Worm (Caenorhabditis elegans) whole organism, L1 larva: ENCODE measurements around the gene sru-18.
"Not testable (repeated sequence)": the region's sequence is repeated elsewhere in the genome, so short reads cannot be mapped to it uniquely, and the experiment has no call there.

Experiments used
- F16B12.6 ChIP-seq: fragments of 150-350 bp; optimal IDR thresholded peaks from 2 replicates; lab custom pipeline; 2014; ENCODE audit warnings: missing biosample characterization, missing genetic modification characterization
- Y116A8C.19 ChIP-seq: sonication (generic microtip); optimal IDR thresholded peaks from 2 replicates; lab custom pipeline; 2016; ENCODE audit warnings: missing compliant biosample characterization, missing genetic modification characterization, borderline replicate concordance
- alr-1 ChIP-seq: fragments of 200-800 bp; sonication (Bioruptor generic); optimal IDR thresholded peaks from 2 replicates; lab custom pipeline; 2018; ENCODE audit warnings: borderline replicate concordance, mild to moderate bottlenecking, missing genetic modification characterization, missing compliant biosample characterization
- aly-2 ChIP-seq: fragments of 150-350 bp; optimal IDR thresholded peaks from 2 replicates; lab custom pipeline; 2014; ENCODE audit warnings: missing biosample characterization, missing genetic modification characterization
- ama-1 ChIP-seq: fragments of 150-350 bp; optimal IDR thresholded peaks from 2 replicates; lab custom pipeline; 2014
- blmp-1 ChIP-seq: fragments of 150-350 bp; optimal IDR thresholded peaks from 2 replicates; lab custom pipeline; 2014; ENCODE audit warnings: missing biosample characterization, missing genetic modification characterization
- ceh-63 ChIP-seq: fragments of 200-800 bp; sonication (Bioruptor generic); optimal IDR thresholded peaks from 2 replicates; lab custom pipeline; 2018; ENCODE audit warnings: mild to moderate bottlenecking, missing genetic modification characterization, missing compliant biosample characterization
- ceh-8 ChIP-seq: fragments of 200-800 bp; sonication (Bioruptor generic); optimal IDR thresholded peaks from 2 replicates; lab custom pipeline; 2018; ENCODE audit warnings: mild to moderate bottlenecking, missing genetic modification characterization, moderate library complexity, missing compliant biosample characterization
- ceh-88 ChIP-seq: fragments of 200-800 bp; sonication (Bioruptor generic); IDR thresholded peaks from 2 replicates; pipeline ENCODE4 v1.3.6; 2022; ENCODE audit warnings: missing genetic modification characterization, missing compliant biosample characterization
- dsc-1 ChIP-seq: sonication (generic microtip); optimal IDR thresholded peaks from 2 replicates; lab custom pipeline; 2016; ENCODE audit warnings: mild to moderate bottlenecking, missing genetic modification characterization, missing compliant biosample characterization
- efl-1 ChIP-seq, 4 experiments: fragments of 150-350 bp; optimal IDR thresholded peaks in 3 of 4; peaks in 1 of 4; 1 replicate in 1 of 4; 2 replicates in 3 of 4; lab custom pipeline; 2014; ENCODE audit warnings: missing biosample characterization in 2 of 4, missing genetic modification characterization in 2 of 4, missing genetic modification reagents in 2 of 4
- elt-2 ChIP-seq: sonication (generic microtip); optimal IDR thresholded peaks from 2 replicates; lab custom pipeline; 2016; ENCODE audit warnings: missing genetic modification characterization, mild to moderate bottlenecking, inconsistent platforms, missing compliant biosample characterization, missing genetic modification reagents
- elt-3 ChIP-seq, 6 experiments: fragments of 150-350 bp in 1 of 6; sonication (generic microtip); optimal IDR thresholded peaks; 2 replicates each; lab custom pipeline; 2017 to 2018; ENCODE audit warnings: missing biosample characterization in 6 of 6, missing genetic modification characterization in 6 of 6, inconsistent platforms in 1 of 6
- grh-1 ChIP-seq: fragments of 200-800 bp; sonication (Bioruptor generic); IDR thresholded peaks from 2 replicates; pipeline ENCODE4 v1.3.6; 2022; ENCODE audit warnings: missing genetic modification reagents, missing genetic modification characterization, missing compliant biosample characterization
- hlh-4 ChIP-seq: sonication (generic microtip); optimal IDR thresholded peaks from 2 replicates; lab custom pipeline; 2016; ENCODE audit warnings: mild to moderate bottlenecking, missing genetic modification characterization, missing compliant biosample characterization
- lin-15B ChIP-seq: fragments of 150-350 bp; sonication (generic microtip); optimal IDR thresholded peaks from 3 replicates; lab custom pipeline; 2014; ENCODE audit warnings: missing biosample characterization, missing genetic modification characterization
- lir-3 ChIP-seq: sonication (generic microtip); optimal IDR thresholded peaks from 2 replicates; lab custom pipeline; 2016; ENCODE audit warnings: mild to moderate bottlenecking, missing genetic modification characterization, moderate library complexity, missing compliant biosample characterization; ENCODE audit not compliant: poor library complexity
- mab-9 ChIP-seq: fragments of 200-800 bp; sonication (Bioruptor generic); IDR thresholded peaks from 2 replicates; pipeline ENCODE4 v1.3.6; 2022; ENCODE audit warnings: missing genetic modification reagents, missing genetic modification characterization, missing compliant biosample characterization
- nhr-11 ChIP-seq: fragments of 150-350 bp; optimal IDR thresholded peaks from 2 replicates; lab custom pipeline; 2014; ENCODE audit warnings: missing biosample characterization, missing genetic modification characterization
- nhr-237 ChIP-seq: fragments of 150-350 bp; optimal IDR thresholded peaks from 2 replicates; lab custom pipeline; 2014; ENCODE audit warnings: missing biosample characterization, missing genetic modification characterization
- nhr-47 ChIP-seq: sonication (generic microtip); optimal IDR thresholded peaks from 2 replicates; lab custom pipeline; 2016; ENCODE audit warnings: mild to moderate bottlenecking, missing genetic modification characterization, moderate library complexity, missing compliant biosample characterization
- nhr-84 ChIP-seq: sonication (generic microtip); optimal IDR thresholded peaks from 2 replicates; lab custom pipeline; 2017; ENCODE audit warnings: missing biosample characterization, missing genetic modification characterization
- nhr-85 ChIP-seq: sonication (generic microtip); peaks from one replicate; lab custom pipeline; 2016; ENCODE audit warnings: missing genetic modification characterization, inconsistent platforms, missing compliant biosample characterization
- pax-3 ChIP-seq: fragments of 200-800 bp; sonication (Bioruptor generic); optimal IDR thresholded peaks from 2 replicates; lab custom pipeline; 2018; ENCODE audit warnings: mild to moderate bottlenecking, missing genetic modification characterization, moderate library complexity, missing compliant biosample characterization
- rnt-1 ChIP-seq: sonication (generic microtip); optimal IDR thresholded peaks from 2 replicates; lab custom pipeline; 2016; ENCODE audit warnings: mild to moderate bottlenecking, missing genetic modification characterization, moderate library complexity, missing compliant biosample characterization
- snu-23 ChIP-seq: sonication (generic microtip); optimal IDR thresholded peaks from 2 replicates; lab custom pipeline; 2016; ENCODE audit warnings: missing genetic modification characterization, missing compliant biosample characterization
- sox-4 ChIP-seq: sonication (generic microtip); optimal IDR thresholded peaks from 2 replicates; lab custom pipeline; 2016; ENCODE audit warnings: missing genetic modification characterization, missing compliant biosample characterization
- tlp-1 ChIP-seq: fragments of 150-350 bp; optimal IDR thresholded peaks from 2 replicates; lab custom pipeline; 2014; ENCODE audit warnings: missing biosample characterization, missing genetic modification characterization
- unc-86 ChIP-seq: sonication (generic microtip); optimal IDR thresholded peaks from 2 replicates; lab custom pipeline; 2016; ENCODE audit warnings: missing genetic modification characterization, missing compliant biosample characterization
- ztf-11 ChIP-seq, 2 experiments: sonication (generic microtip); optimal IDR thresholded peaks; 2 replicates each; lab custom pipeline; 2016 to 2017; ENCODE audit warnings: missing genetic modification characterization in 2 of 2, missing biosample characterization in 1 of 2, missing compliant biosample characterization in 1 of 2

sru-18 gene

ce11 chrIV:12498238-12498637, 3.8 kb upstream of the sru-18 start, which contains the start of gene sru-19:
sru-19 (plus strand) TSS chrIV:12498538.
- TF ChIP-seq ceh-88 (GFP tag; lab: Robert Waterston, UW) (no peak), F16B12.6 (tag; lab: Kevin White, UChicago) (no peak), alr-1 (tag; lab: Kevin White, UChicago) (no peak), blmp-1 (tag; lab: Kevin White, UChicago) (no peak), hlh-4 (no peak), Y116A8C.19 (tag; lab: Kevin White, UChicago) (no peak), nhr-85 (tag; lab: Kevin White, UChicago) (no peak), snu-23 (GFP tag; lab: Kevin White, UChicago) (no peak), rnt-1 (tag; lab: Kevin White, UChicago) (no peak), mab-9 (GFP tag; lab: Robert Waterston, UW) (no peak), grh-1 (GFP tag; lab: Robert Waterston, UW) (no peak), nhr-84 (tag; lab: Kevin White, UChicago) (no peak), aly-2 (tag; lab: Kevin White, UChicago) (no peak)
- TF ChIP-seq, all 84 proteins: peak for 0

- TF ChIP-seq sox-4 (tag; lab: Kevin White, UChicago); hlh-4; ceh-88 (GFP tag; lab: Robert Waterston, UW): not testable (repeated sequence)
Measured at ce11 chrIV:12505397-12505796, 3.3 kb downstream of the sru-18 start, which contains the start of gene sru-17. sru-17 (plus strand) TSS chrIV:12505697.

DNA sequence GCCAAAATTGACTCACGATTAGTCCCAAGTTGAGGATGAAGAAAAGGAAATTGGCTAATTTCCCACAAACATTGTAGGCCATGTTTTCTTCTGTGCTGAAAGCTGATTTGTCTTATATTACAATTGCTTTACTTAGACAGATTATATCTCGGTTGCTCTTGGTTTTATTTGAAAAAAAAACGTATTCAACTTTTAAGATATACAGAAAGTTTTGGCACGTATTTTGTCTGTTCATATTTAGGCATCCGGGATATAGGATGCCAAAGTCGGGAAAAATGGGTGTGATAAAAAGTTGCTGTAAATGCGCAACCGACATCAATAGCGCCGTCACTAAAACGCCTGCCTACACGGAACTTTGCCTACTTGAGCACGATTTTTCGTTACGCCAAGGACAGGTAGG, 18.1 kb downstream of the sru-18 start, which contains the start of gene tsp-4:
Gene tsp-4, minus strand, starts transcription at position 101 of the 400 bp plus-strand sequence.
- TF ChIP-seq elt-3 (tag; optimal IDR thresholded peaks at IDR 0.05; lab: Kevin White, UChicago) (no peak), sox-4 (tag; lab: Kevin White, UChicago) (no peak), ceh-8 (GFP tag; lab: Kevin White, UChicago) (no peak), pax-3 (tag; lab: Kevin White, UChicago) (no peak), F16B12.6 (tag; lab: Kevin White, UChicago) (no peak), ceh-88 (GFP tag; lab: Robert Waterston, UW) (no peak), unc-86 (tag; lab: Kevin White, UChicago) (no peak), nhr-47 (tag; lab: Kevin White, UChicago) (no peak)

DNA sequence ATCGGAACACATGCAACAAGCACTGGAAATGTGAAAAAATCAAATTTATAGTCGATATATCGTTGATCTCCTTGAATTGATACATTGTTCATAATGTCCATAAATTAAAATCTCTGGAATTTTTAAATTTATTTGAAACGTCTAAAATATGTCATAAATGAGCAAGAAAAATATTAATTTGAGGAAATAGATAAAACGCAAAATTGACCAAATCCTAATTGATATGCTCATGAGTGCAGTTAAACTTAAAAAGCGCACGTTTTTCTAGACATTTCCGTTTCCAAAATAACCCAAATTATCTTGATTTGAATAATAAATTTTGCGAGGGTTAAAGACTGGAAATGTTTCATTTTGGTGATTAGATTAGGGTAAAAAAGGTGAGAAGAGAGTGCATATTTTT, 20.5 kb downstream of the sru-18 start, which contains the start of gene sru-13:
Gene sru-13, minus strand, starts transcription at position 101 of the 400 bp plus-strand sequence.
- TF ChIP-seq lin-15B (no peak), efl-1 (optimal IDR thresholded peaks at IDR 0.05; lab: Kevin White, UChicago) (no peak), efl-1 (GFP tag; optimal IDR thresholded peaks at IDR 0.05 in 1 of 2; lab: Kevin White, UChicago) (no peak), nhr-237 (tag; lab: Kevin White, UChicago) (no peak), nhr-85 (tag; lab: Kevin White, UChicago) (no peak), dsc-1 (tag; lab: Kevin White, UChicago) (no peak), grh-1 (GFP tag; lab: Robert Waterston, UW) (no peak), lir-3 (tag; lab: Kevin White, UChicago) (no peak), blmp-1 (tag; lab: Kevin White, UChicago) (no peak)

DNA sequence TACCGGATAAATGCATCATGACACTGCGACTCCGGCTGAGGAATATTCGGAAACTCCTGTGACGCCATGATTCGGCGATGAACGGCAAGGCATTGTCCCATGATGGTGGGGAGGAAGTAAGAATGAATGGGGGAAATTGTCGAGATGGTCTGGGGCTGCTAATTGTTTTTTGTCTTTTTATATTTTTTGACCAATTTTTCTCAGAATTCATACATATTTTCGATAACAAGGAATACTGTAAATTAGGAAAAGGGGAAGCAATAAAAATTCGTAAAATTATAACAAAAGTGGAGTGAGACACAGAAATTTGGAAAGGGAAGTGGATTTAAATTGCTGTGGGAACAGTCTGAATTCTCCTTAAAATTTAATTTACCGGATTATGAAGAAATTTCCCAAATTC, 23.4 kb downstream of the sru-18 start, which contains the start of gene eak-4:
Gene eak-4, minus strand, starts transcription at position 101 of the 400 bp plus-strand sequence.
- TF ChIP-seq Y116A8C.19 (tag; lab: Kevin White, UChicago) (no peak), ceh-8 (GFP tag; lab: Kevin White, UChicago) (peak; percentile 49), elt-2 (tag; lab: Kevin White, UChicago) (no peak), ceh-63 (GFP tag; lab: Kevin White, UChicago) (no peak), ztf-11 (tag; optimal IDR thresholded peaks at IDR 0.05; lab: Kevin White, UChicago) (no peak), ceh-88 (GFP tag; lab: Robert Waterston, UW) (no peak), ama-1 (lab: Kevin White, UChicago) (no peak), tlp-1 (tag; lab: Kevin White, UChicago) (no peak), nhr-11 (tag; lab: Kevin White, UChicago) (no peak)
- TF ChIP-seq, all 84 proteins: peak for 1
